Fruit fly (Drosophila melanogaster) whole organism, pupa: ENCODE results near the gene bero.

ENCODE experiments used
- CG10348 ChIP-seq: fragments of 200-800 bp; sonication (Bioruptor generic); IDR thresholded peaks from 2 replicates; pipeline ENCODE4 v1.3.6; 2022; ENCODE audit warnings: missing biosample characterization, missing genetic modification characterization
- CG12605 ChIP-seq: fragments of 200-800 bp; sonication (Bioruptor generic); IDR thresholded peaks from 2 replicates; pipeline ENCODE4 v1.3.6; 2022; ENCODE audit warnings: missing biosample characterization, missing genetic modification characterization
- CG13204 ChIP-seq: fragments of 200-800 bp; sonication (Bioruptor generic); optimal IDR thresholded peaks from 2 replicates; lab custom pipeline; 2018; ENCODE audit warnings: missing biosample characterization, mild to moderate bottlenecking, missing genetic modification characterization, moderate library complexity
- CG15710 ChIP-seq: fragments of 200-800 bp; sonication (Bioruptor generic); optimal IDR thresholded peaks from 2 replicates; lab custom pipeline; 2018; ENCODE audit warnings: missing biosample characterization, mild to moderate bottlenecking, missing genetic modification characterization, moderate library complexity
- CG17806 ChIP-seq: fragments of 200-800 bp; sonication (Bioruptor generic); optimal IDR thresholded peaks from 2 replicates; lab custom pipeline; 2018; ENCODE audit warnings: missing biosample characterization, mild to moderate bottlenecking, missing genetic modification characterization, moderate library complexity
- CG34367 ChIP-seq: fragments of 200-800 bp; sonication (Bioruptor generic); optimal IDR thresholded peaks from 2 replicates; lab custom pipeline; 2018; ENCODE audit warnings: missing biosample characterization, mild to moderate bottlenecking, missing genetic modification characterization
- CG4496 ChIP-seq: fragments of 200-800 bp; sonication (Bioruptor generic); IDR thresholded peaks from 3 replicates; pipeline ENCODE4 v1.3.6; 2022; ENCODE audit warnings: missing biosample characterization, missing genetic modification characterization
- CG8301 ChIP-seq: fragments of 200-800 bp; sonication (Bioruptor generic); optimal IDR thresholded peaks from 2 replicates; lab custom pipeline; 2018; ENCODE audit warnings: missing biosample characterization, mild to moderate bottlenecking, missing genetic modification characterization
- EcR ChIP-seq: fragments of 200-800 bp; sonication (Bioruptor generic); optimal IDR thresholded peaks from 3 replicates; lab custom pipeline; 2019; ENCODE audit warnings: missing biosample characterization, missing genetic modification characterization, mild to moderate bottlenecking, moderate library complexity, missing genetic modification reagents
- Snoo ChIP-seq: fragments of 200-800 bp; sonication (Bioruptor generic); optimal IDR thresholded peaks from 3 replicates; lab custom pipeline; 2017; ENCODE audit warnings: missing biosample characterization, mild to moderate bottlenecking, missing genetic modification characterization, inconsistent platforms
- fd96Ca ChIP-seq: fragments of 200-800 bp; sonication (Bioruptor generic); IDR thresholded peaks from 3 replicates; pipeline ENCODE4 v1.3.6; 2022; ENCODE audit warnings: missing biosample characterization, missing genetic modification characterization
- gl ChIP-seq: fragments of 200-800 bp; sonication (Bioruptor generic); optimal IDR thresholded peaks from 2 replicates; lab custom pipeline; 2018; ENCODE audit warnings: missing biosample characterization, mild to moderate bottlenecking, missing genetic modification characterization

DNA sequence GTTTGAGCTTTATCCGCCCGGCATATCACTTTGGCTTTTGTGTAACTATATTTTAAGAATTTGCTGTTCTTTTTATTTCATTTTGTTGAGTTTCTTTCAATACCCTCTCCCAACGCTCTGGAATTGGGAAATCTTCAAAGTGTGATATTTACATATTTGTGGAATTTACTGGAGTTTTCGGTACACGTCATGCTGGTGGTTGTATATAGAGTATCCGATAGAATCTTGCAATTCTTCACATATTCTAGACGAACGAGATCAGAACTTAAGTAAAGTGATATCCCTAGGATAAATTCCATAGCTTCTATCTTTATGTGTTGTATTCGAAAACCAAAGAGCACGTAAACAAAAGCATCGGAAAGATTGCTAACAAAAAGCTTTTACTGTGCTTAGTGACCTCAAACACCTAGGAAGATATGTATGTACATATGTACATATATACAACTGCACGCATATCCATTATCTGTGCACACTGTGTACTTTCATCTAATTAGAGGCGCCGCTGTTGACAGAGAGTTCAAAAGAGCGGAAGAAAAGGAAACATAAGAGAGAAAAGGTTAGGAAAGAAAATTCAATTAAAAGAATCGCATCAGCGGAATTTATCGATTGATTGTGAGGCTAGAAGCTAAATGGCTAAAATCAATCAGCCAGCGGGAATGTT, 38.3 kb downstream of the bero start:
- TF ChIP-seq CG17806 (tag; lab: Kevin White, UChicago) (no peak), gl (tag; lab: Kevin White, UChicago) (no peak), CG10348 (GFP tag; lab: Robert Waterston, UW) (no peak), CG4496 (GFP tag; lab: Robert Waterston, UW) (no peak), Snoo (tag; lab: Kevin White, UChicago) (no peak), fd96Ca (GFP tag; lab: Robert Waterston, UW) (no peak), CG8301 (tag; lab: Kevin White, UChicago) (no peak), CG15710 (tag; lab: Kevin White, UChicago) (no peak), CG34367 (tag; lab: Kevin White, UChicago) (no peak), CG13204 (GFP tag; lab: Kevin White, UChicago) (no peak), CG12605 (GFP tag; lab: Robert Waterston, UW) (no peak), EcR (GFP tag; lab: Kevin White, UChicago) (no peak)
